Worm (Caenorhabditis elegans) whole organism, early embryonic: ENCODE results near the gene tbb-2.

Source experiments
- B0310.2 ChIP-seq: sonication (generic microtip); optimal IDR thresholded peaks from 2 replicates; lab custom pipeline; 2016; ENCODE audit warnings: mild to moderate bottlenecking, missing genetic modification characterization, missing compliant biosample characterization
- F13C5.2 ChIP-seq: sonication (generic microtip); optimal IDR thresholded peaks from 2 replicates; lab custom pipeline; 2017; ENCODE audit warnings: mild to moderate bottlenecking, missing genetic modification characterization, inconsistent platforms, missing compliant biosample characterization
- aly-1 ChIP-seq: sonication (generic microtip); optimal IDR thresholded peaks from 2 replicates; lab custom pipeline; 2016; ENCODE audit warnings: missing genetic modification characterization, missing compliant biosample characterization
- ama-1 ChIP-seq: fragments of 150-350 bp; optimal IDR thresholded peaks from 2 replicates; lab custom pipeline; 2014
- ceh-13 ChIP-seq: fragments of 200-800 bp; sonication (Bioruptor generic); optimal IDR thresholded peaks from 2 replicates; lab custom pipeline; 2018; ENCODE audit warnings: mild to moderate bottlenecking, missing genetic modification characterization, missing compliant biosample characterization
- ceh-36 ChIP-seq: sonication (generic microtip); optimal IDR thresholded peaks from 2 replicates; lab custom pipeline; 2016; ENCODE audit warnings: missing genetic modification characterization, inconsistent platforms, missing compliant biosample characterization
- ets-7 ChIP-seq: sonication (generic microtip); optimal IDR thresholded peaks from 2 replicates; lab custom pipeline; 2016; ENCODE audit warnings: missing genotype, missing genetic modification characterization, missing compliant biosample characterization
- flt-1 ChIP-seq: fragments of 200-800 bp; sonication (Bioruptor generic); IDR thresholded peaks from 2 replicates; pipeline ENCODE4 v1.3.6; 2022; ENCODE audit warnings: missing genetic modification characterization, missing compliant biosample characterization
- hmbx-1 ChIP-seq: sonication (generic microtip); optimal IDR thresholded peaks from 2 replicates; lab custom pipeline; 2016; ENCODE audit warnings: mild to moderate bottlenecking, missing genetic modification characterization, missing compliant biosample characterization
- hmg-4 ChIP-seq: fragments of 200-800 bp; sonication (Bioruptor generic); optimal IDR thresholded peaks from 2 replicates; lab custom pipeline; 2018; ENCODE audit warnings: mild to moderate bottlenecking, missing genetic modification characterization, missing compliant biosample characterization
- hnd-1 ChIP-seq: sonication (generic microtip); optimal IDR thresholded peaks from 2 replicates; lab custom pipeline; 2016; ENCODE audit warnings: missing genetic modification characterization, missing compliant biosample characterization
- pes-1 ChIP-seq: fragments of 200-800 bp; sonication (Bioruptor generic); IDR thresholded peaks from 2 replicates; pipeline ENCODE4 v1.3.6; 2022; ENCODE audit warnings: missing genetic modification reagents, missing genetic modification characterization, missing compliant biosample characterization
- scrt-1 ChIP-seq: fragments of 200-800 bp; sonication (Bioruptor generic); IDR thresholded peaks from 2 replicates; pipeline ENCODE4 v1.3.6; 2022; ENCODE audit warnings: missing genetic modification characterization, missing compliant biosample characterization
- sea-1 ChIP-seq: fragments of 200-800 bp; sonication (Bioruptor generic); conservative IDR thresholded peaks from 2 replicates; pipeline ENCODE4 v1.3.6; 2022; ENCODE audit warnings: missing genetic modification characterization, missing compliant biosample characterization
- tbx-11 ChIP-seq: fragments of 200-800 bp; sonication (Bioruptor generic); IDR thresholded peaks from 2 replicates; pipeline ENCODE4 v1.3.6; 2022; ENCODE audit warnings: missing genetic modification characterization, missing compliant biosample characterization
- tbx-37 ChIP-seq: fragments of 200-800 bp; sonication (Bioruptor generic); conservative IDR thresholded peaks from 2 replicates; pipeline ENCODE4 v1.3.6; 2022; ENCODE audit warnings: missing genetic modification reagents, missing genetic modification characterization, missing compliant biosample characterization
- tra-4 ChIP-seq: sonication (generic microtip); optimal IDR thresholded peaks from 2 replicates; lab custom pipeline; 2017; ENCODE audit warnings: missing genetic modification characterization, missing compliant biosample characterization

Gene tbb-2

DNA sequence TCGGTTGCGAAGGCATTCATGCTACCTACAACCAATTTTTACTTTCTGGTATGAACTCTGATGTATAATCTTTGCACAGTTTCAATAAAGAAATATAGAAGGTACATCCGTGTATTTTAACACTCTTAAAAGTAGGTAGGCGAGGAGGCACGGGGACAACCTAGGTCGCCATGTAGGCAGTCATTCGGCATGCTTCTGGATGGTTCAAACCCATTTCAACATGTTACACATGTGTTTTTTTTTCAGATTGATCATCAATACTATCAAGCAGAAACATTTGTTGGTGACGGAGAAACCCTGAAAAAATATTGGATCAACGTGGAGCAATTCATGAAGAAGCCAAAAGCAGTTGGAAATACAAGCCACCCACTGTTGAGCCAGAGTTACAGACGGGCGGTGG is 10.4 kb downstream of the tbb-2 start:
- no peak for TF ChIP-seq ama-1 (lab: Kevin White, UChicago)

- TF ChIP-seq hnd-1 (tag; lab: Kevin White, UChicago) (no peak), aly-1 (tag; lab: Kevin White, UChicago) (no peak), flt-1 (GFP tag; lab: Robert Waterston, UW) (no peak), scrt-1 (GFP tag; lab: Robert Waterston, UW) (no peak)
Observed at ce11 chrIII:4005446-4006192, 11.8 kb downstream of the tbb-2 start, which contains the start of gene pxd-1. Gene pxd-1, plus strand, starts transcription at chrIII:4006142.

DNA sequence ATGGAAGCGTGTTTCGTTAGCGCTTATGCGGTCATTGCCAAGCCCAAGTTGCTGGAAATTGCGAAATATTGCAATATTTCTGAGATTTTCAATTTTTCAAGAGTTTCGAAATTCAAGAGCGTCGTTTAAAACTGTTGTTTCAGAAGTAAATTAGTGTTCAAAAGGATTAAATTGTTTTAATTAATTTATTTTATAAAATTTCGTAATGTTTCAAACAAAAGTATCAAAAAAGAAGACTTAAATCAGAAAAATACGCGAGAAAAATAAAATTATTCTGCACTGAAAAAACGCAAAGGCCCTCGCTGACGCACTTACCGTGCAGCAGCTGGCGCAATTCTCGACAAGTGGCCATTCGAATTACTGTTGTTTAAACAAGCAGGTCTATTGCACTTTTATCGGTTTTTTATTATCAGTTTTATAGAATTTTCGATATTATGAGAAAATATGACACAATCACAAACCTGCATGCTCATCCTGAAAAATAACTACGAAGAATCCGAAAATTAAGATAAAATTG is 13.3 kb downstream of the tbb-2 start, which contains the start of gene tif-1A:
Gene tif-1A, minus strand, starts transcription at position 51 of the 517 bp plus-strand sequence.
- TF ChIP-seq aly-1 (tag; lab: Kevin White, UChicago) (no peak), tbx-37 (GFP tag; lab: Robert Waterston, UW) (no peak), tra-4 (tag; lab: Kevin White, UChicago) (no peak), hmbx-1 (tag; lab: Kevin White, UChicago) (no peak), flt-1 (GFP tag; lab: Robert Waterston, UW) (no peak), sea-1 (0 out of 2 replicates have a peak, but pooled peaks have one; percentile 35), F13C5.2 (tag; lab: Kevin White, UChicago) (peak; percentile 85), hnd-1 (tag; lab: Kevin White, UChicago) (no peak), tbx-11 (GFP tag; lab: Robert Waterston, UW) (0 out of 2 replicates have a peak, but pooled peaks have one; percentile 33), B0310.2 (tag; lab: Kevin White, UChicago) (no peak), pes-1 (0 out of 2 replicates have a peak, but pooled peaks have one; percentile 41), hmg-4 (GFP tag; lab: Kevin White, UChicago) (no peak), ama-1 (lab: Kevin White, UChicago) (no peak), scrt-1 (GFP tag; lab: Robert Waterston, UW) (no peak), ets-7 (tag; lab: Kevin White, UChicago) (no peak), ceh-36 (tag; lab: Kevin White, UChicago) (peak; percentile 14), ceh-13 (GFP tag; lab: Kevin White, UChicago) (no peak)

- no peak for TF ChIP-seq ceh-36 (tag; lab: Kevin White, UChicago)
- no peak for TF ChIP-seq aly-1 (tag; lab: Kevin White, UChicago)
- TF ChIP-seq scrt-1 (GFP tag; lab: Robert Waterston, UW), result no peak
- TF ChIP-seq B0310.2 (tag; lab: Kevin White, UChicago), result no peak
- TF ChIP-seq hnd-1 (tag; lab: Kevin White, UChicago), result no peak
Observed at ce11 chrIII:3994457-3994856, 23.0 kb downstream of the tbb-2 start.

DNA sequence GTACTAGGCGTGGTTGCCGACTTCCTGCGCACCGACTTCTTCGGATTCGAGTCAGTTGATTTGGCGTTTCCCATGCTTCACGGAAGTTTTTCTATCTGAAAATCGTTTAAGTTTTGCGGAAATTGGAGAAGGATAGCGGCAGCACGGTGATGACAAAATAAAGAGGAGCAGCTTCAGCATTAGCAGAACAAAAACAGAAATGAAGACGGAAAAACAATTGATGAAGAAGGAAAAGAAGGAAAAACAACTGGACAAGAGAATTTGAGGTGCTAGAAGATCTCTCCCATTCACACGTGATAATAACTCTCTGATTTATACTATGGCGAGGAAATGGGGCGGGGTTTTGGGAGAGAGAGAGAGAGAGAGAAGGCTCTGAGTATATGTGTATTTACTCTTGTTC is 25.3 kb downstream of the tbb-2 start, which contains the start of gene glb-11:
Gene glb-11, minus strand, starts transcription at position 101 of the 400 bp plus-strand sequence.
- no peak for TF ChIP-seq hnd-1 (tag; lab: Kevin White, UChicago)
- no peak for TF ChIP-seq aly-1 (tag; lab: Kevin White, UChicago)
- no peak for TF ChIP-seq ceh-36 (tag; lab: Kevin White, UChicago)
- no peak for TF ChIP-seq B0310.2 (tag; lab: Kevin White, UChicago)

ce11 chrIII:3991362-3991761 is 26.1 kb downstream of the tbb-2 start:
- TF ChIP-seq ceh-13 (GFP tag; lab: Kevin White, UChicago) (no peak), aly-1 (tag; lab: Kevin White, UChicago) (no peak), B0310.2 (tag; lab: Kevin White, UChicago) (no peak), hmg-4 (GFP tag; lab: Kevin White, UChicago) (no peak), pes-1 (no peak)

DNA sequence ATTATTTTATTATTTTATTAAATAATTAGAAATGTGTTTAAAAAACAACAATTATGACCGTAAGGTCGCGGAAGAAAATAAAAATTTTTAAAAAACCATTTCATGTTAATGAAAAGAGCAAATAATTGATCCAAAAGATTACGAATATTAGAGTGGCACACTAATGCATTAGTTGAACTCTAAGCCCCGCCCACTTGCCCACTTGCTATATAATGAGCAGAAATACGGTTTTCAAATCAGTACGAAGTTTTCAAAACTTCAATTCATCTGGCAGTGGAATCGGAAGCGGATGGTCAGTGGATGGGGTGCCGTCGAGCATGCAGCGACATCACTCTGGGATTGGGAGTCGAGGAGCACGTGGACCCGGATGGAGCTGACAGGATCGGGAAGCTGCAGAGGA is 29.7 kb downstream of the tbb-2 start, which contains the start of gene C36E8.6:
Gene C36E8.6, plus strand, starts transcription at position 301 of the 400 bp plus-strand sequence.
- TF ChIP-seq sea-1 (no peak), F13C5.2 (tag; lab: Kevin White, UChicago) (no peak), aly-1 (tag; lab: Kevin White, UChicago) (no peak), ceh-13 (GFP tag; lab: Kevin White, UChicago) (no peak), flt-1 (GFP tag; lab: Robert Waterston, UW) (no peak), hmbx-1 (tag; lab: Kevin White, UChicago) (no peak), scrt-1 (GFP tag; lab: Robert Waterston, UW) (no peak), tra-4 (tag; lab: Kevin White, UChicago) (no peak), ceh-36 (tag; lab: Kevin White, UChicago) (no peak), ama-1 (lab: Kevin White, UChicago) (no peak), ets-7 (tag; lab: Kevin White, UChicago) (no peak), tbx-11 (GFP tag; lab: Robert Waterston, UW) (no peak), B0310.2 (tag; lab: Kevin White, UChicago) (no peak), hnd-1 (tag; lab: Kevin White, UChicago) (no peak), hmg-4 (GFP tag; lab: Kevin White, UChicago) (no peak), pes-1 (no peak), tbx-37 (GFP tag; lab: Robert Waterston, UW) (no peak)
